Fruit fly (Drosophila melanogaster): Measurements from ENCODE around the gene CG10254.

Gene CG10254

dm6 chr3R:23730472-23730801, 35.7 kb upstream of the CG10254 start:
- TF ChIP-seq Jra (GFP tag; optimal IDR thresholded peaks at IDR 0.05) (no peak), psq (GFP tag; optimal IDR thresholded peaks at IDR 0.05) (no peak), HLH106 (tag; optimal IDR thresholded peaks at IDR 0.05) (no peak), Rel (GFP tag; optimal IDR thresholded peaks at IDR 0.05) (no peak), Rel (tag; optimal IDR thresholded peaks at IDR 0.05) (peak; percentile 97), fru (GFP tag; optimal IDR thresholded peaks at IDR 0.05) (no peak)

dm6 chr3R:23729632-23730471, 35.1 kb upstream of the CG10254 start:
- TF ChIP-seq Mio (GFP tag; optimal IDR thresholded peaks at IDR 0.05) (no peak), Jra (GFP tag; optimal IDR thresholded peaks at IDR 0.05) (no peak), Dif (GFP tag; optimal IDR thresholded peaks at IDR 0.05; ENCODE audit: partially characterized antibody) (peak; percentile 40), Hnf4 (GFP tag; optimal IDR thresholded peaks at IDR 0.05) (peak; percentile 2), br (GFP tag; optimal IDR thresholded peaks at IDR 0.05) (peak; percentile 14), dsf (GFP tag; optimal IDR thresholded peaks at IDR 0.05; ENCODE audit: borderline replicate concordance) (no peak), fru (GFP tag; optimal IDR thresholded peaks at IDR 0.05) (peak; percentile 14), Sp1 (GFP tag; optimal IDR thresholded peaks at IDR 0.05) (peak; percentile 9), foxo (GFP tag; optimal IDR thresholded peaks at IDR 0.05) (peak in 1 of 2 experiments; percentile 15), h (GFP tag; optimal IDR thresholded peaks at IDR 0.05) (peak; percentile 40), HLH106 (tag; optimal IDR thresholded peaks at IDR 0.05) (peak; percentile 8), Rel (GFP tag; optimal IDR thresholded peaks at IDR 0.05) (no peak), Rel (tag; optimal IDR thresholded peaks at IDR 0.05) (peak; percentile 5), brk (GFP tag; optimal IDR thresholded peaks at IDR 0.05) (peak; percentile 52)

- TF ChIP-seq Hr83 (GFP tag; optimal IDR thresholded peaks at IDR 0.05; ENCODE audit: poor library complexity, severe bottlenecking) (peak; percentile 24), Hnf4 (GFP tag; optimal IDR thresholded peaks at IDR 0.05) (no peak), rgr (GFP tag; optimal IDR thresholded peaks at IDR 0.05) (peak; percentile 15)
These were observed 34.3 kb upstream of the CG10254 start for dm6 chr3R:23729066-23729465.

- TF ChIP-seq brk (GFP tag; optimal IDR thresholded peaks at IDR 0.05), result peak; percentile 9
- TF ChIP-seq Myc (optimal IDR thresholded peaks at IDR 0.05), result no peak
- TF ChIP-seq sage (GFP tag; optimal IDR thresholded peaks at IDR 0.05), result peak; percentile 15
- TF ChIP-seq Vsx2 (GFP tag; optimal IDR thresholded peaks at IDR 0.05; ENCODE audit: partially characterized antibody), result no peak
- TF ChIP-seq ey (GFP tag; optimal IDR thresholded peaks at IDR 0.05), result no peak
- no peak for TF ChIP-seq Jra (GFP tag; optimal IDR thresholded peaks at IDR 0.05)
These were observed 33.3 kb upstream of the CG10254 start for dm6 chr3R:23728086-23728485.

dm6 chr3R:23727657-23728056, 32.9 kb upstream of the CG10254 start:
- TF ChIP-seq woc (GFP tag; optimal IDR thresholded peaks at IDR 0.05) (no peak), brk (GFP tag; optimal IDR thresholded peaks at IDR 0.05) (no peak), lola (GFP tag; optimal IDR thresholded peaks at IDR 0.05) (no peak), jim (GFP tag; optimal IDR thresholded peaks at IDR 0.05) (no peak), CrebA (GFP tag; optimal IDR thresholded peaks at IDR 0.05; ENCODE audit: borderline replicate concordance) (peak; percentile 23), Sp1 (GFP tag; optimal IDR thresholded peaks at IDR 0.05) (no peak)

- TF ChIP-seq br (GFP tag; optimal IDR thresholded peaks at IDR 0.05), result peak; percentile 71
- TF ChIP-seq Vsx2 (GFP tag; optimal IDR thresholded peaks at IDR 0.05; ENCODE audit: partially characterized antibody), result no peak
- TF ChIP-seq CrebA (GFP tag; optimal IDR thresholded peaks at IDR 0.05; ENCODE audit: borderline replicate concordance), result no peak
- no peak for TF ChIP-seq Dif (GFP tag; optimal IDR thresholded peaks at IDR 0.05; ENCODE audit: partially characterized antibody)
- no peak for TF ChIP-seq Myc (optimal IDR thresholded peaks at IDR 0.05)
- peak; percentile 8 for TF ChIP-seq Rel (GFP tag; optimal IDR thresholded peaks at IDR 0.05)
- no peak for TF ChIP-seq Rel (tag; optimal IDR thresholded peaks at IDR 0.05)
- TF ChIP-seq CG9705 (GFP tag; optimal IDR thresholded peaks at IDR 0.05), result no peak
- peak in 1 of 2 experiments; percentile 82 for TF ChIP-seq foxo (GFP tag; optimal IDR thresholded peaks at IDR 0.05)
- TF ChIP-seq dmrt93B (GFP tag; optimal IDR thresholded peaks at IDR 0.05), result peak; percentile 8
- peak; percentile 55 for TF ChIP-seq Hnf4 (GFP tag; optimal IDR thresholded peaks at IDR 0.05)
- no peak for TF ChIP-seq dsf (GFP tag; optimal IDR thresholded peaks at IDR 0.05; ENCODE audit: borderline replicate concordance)
- no peak for TF ChIP-seq lola (GFP tag; optimal IDR thresholded peaks at IDR 0.05)
- TF ChIP-seq GATAd (GFP tag; optimal IDR thresholded peaks at IDR 0.05), result no peak
- peak; percentile 48 for TF ChIP-seq sage (GFP tag; optimal IDR thresholded peaks at IDR 0.05)
- TF ChIP-seq ey (GFP tag; optimal IDR thresholded peaks at IDR 0.05), result peak; percentile 68
- no peak for TF ChIP-seq usp (GFP tag; optimal IDR thresholded peaks at IDR 0.05)
- TF ChIP-seq sv (GFP tag; optimal IDR thresholded peaks at IDR 0.05), result peak; percentile 85
- no peak for TF ChIP-seq Mio (GFP tag; optimal IDR thresholded peaks at IDR 0.05)
- TF ChIP-seq dl (GFP tag; optimal IDR thresholded peaks at IDR 0.05; ENCODE audit: insufficient read depth in 1 of 2, partially characterized antibody in 2 of 2), result no peak
- peak; percentile 26 for TF ChIP-seq woc (GFP tag; optimal IDR thresholded peaks at IDR 0.05)
- TF ChIP-seq pan (optimal IDR thresholded peaks at IDR 0.05), result no peak
- TF ChIP-seq jim (GFP tag; optimal IDR thresholded peaks at IDR 0.05), result no peak
- TF ChIP-seq tai (GFP tag; optimal IDR thresholded peaks at IDR 0.05), result no peak
- TF ChIP-seq Abd-B (GFP tag; optimal IDR thresholded peaks at IDR 0.05), result no peak
- TF ChIP-seq Jra (GFP tag; optimal IDR thresholded peaks at IDR 0.05), result peak; percentile 19
- TF ChIP-seq Sp1 (GFP tag; optimal IDR thresholded peaks at IDR 0.05), result peak; percentile 57
- no peak for TF ChIP-seq N (GFP tag; optimal IDR thresholded peaks at IDR 0.05)
- TF ChIP-seq Hr78 (GFP tag; optimal IDR thresholded peaks at IDR 0.05), result no peak
These were observed 32.0 kb upstream of the CG10254 start for dm6 chr3R:23726740-23727139.

All from whole organism, wandering third instar larva.